Fruit fly (Drosophila melanogaster): ENCODE measurements around the gene IP3K2.
A peak's percentile ranks its signal among the peaks of the same experiment; 100 is the strongest.

IP3K2 gene

DNA sequence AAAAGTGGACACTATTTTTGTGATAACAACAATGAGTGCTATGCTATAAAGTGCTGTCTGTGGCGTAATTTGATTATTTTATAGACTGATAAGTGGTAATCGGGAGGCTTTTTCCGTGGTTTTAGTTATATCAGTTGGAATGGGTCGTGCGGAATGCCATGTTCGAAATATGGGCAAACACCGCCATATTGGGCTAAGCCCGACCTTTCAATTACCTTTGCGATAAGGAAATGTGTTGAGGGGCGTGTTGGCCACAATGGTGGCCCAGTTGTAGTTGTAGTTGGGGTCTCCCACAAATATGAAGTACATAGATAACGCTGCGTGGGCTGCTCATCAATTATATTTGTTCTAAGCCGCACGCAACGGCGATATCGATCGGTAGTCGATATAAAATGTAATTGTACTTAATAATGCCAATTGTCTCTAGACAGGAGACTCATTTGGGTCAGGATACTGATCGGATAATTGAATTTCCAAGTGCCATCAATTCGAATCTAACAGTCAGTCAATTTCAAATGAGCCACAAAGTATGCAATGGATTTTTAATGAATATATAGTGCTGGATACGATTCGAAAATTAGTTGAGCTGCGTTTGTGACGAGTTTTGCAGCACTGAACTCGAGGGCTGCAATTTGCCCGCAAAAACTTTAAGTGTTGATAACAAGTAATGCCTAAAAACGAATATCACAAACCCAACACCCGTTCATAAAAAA is 31.2 kb downstream of the IP3K2 start (continued):
- TF ChIP-seq CG31224 (GFP tag; IDR thresholded peaks at IDR 0.05) = no peak
- no peak for TF ChIP-seq ham (GFP tag; IDR thresholded peaks at IDR 0.05)
- TF ChIP-seq CG16813 (GFP tag; IDR thresholded peaks at IDR 0.05; ENCODE audit: partially characterized antibody) = no peak; the same call in 2 of the 3 replicates
- TF ChIP-seq Camta (GFP tag; optimal IDR thresholded peaks at IDR 0.05) = peak; percentile 32
- TF ChIP-seq lbe (GFP tag; optimal IDR thresholded peaks at IDR 0.05) = peak; percentile 53
- peak; percentile 10 for TF ChIP-seq Hsf (GFP tag; optimal IDR thresholded peaks at IDR 0.05)
- no peak for TF ChIP-seq CG1024 (GFP tag; IDR thresholded peaks at IDR 0.05)
- TF ChIP-seq Dfd (GFP tag; optimal IDR thresholded peaks at IDR 0.05) = no peak
- no peak for TF ChIP-seq Dip2 (GFP tag; IDR thresholded peaks at IDR 0.05)
- peak; percentile 47 for TF ChIP-seq CG14710 (tag; optimal IDR thresholded peaks at IDR 0.05)
- no peak for TF ChIP-seq btn (GFP tag; optimal IDR thresholded peaks at IDR 0.05)
- no peak for TF ChIP-seq CG7963 (GFP tag; IDR thresholded peaks at IDR 0.05; ENCODE audit: partially characterized antibody)
- TF ChIP-seq CG4854 (GFP tag; optimal IDR thresholded peaks at IDR 0.05) = no peak
- peak; percentile 81 for TF ChIP-seq pzg (GFP tag; optimal IDR thresholded peaks at IDR 0.05)
- peak; percentile 42 for TF ChIP-seq CG10543 (GFP tag; optimal IDR thresholded peaks at IDR 0.05)
- TF ChIP-seq BEAF-32 (GFP tag; optimal IDR thresholded peaks at IDR 0.05) = peak; percentile 29
- peak; percentile 72 for TF ChIP-seq Ets97D (GFP tag; optimal IDR thresholded peaks at IDR 0.05)
- TF ChIP-seq CG7928 (GFP tag; optimal IDR thresholded peaks at IDR 0.05) = peak; percentile 92
- TF ChIP-seq lab (GFP tag; optimal IDR thresholded peaks at IDR 0.05) = peak; percentile 95
- TF ChIP-seq CG10267 (tag; optimal IDR thresholded peaks at IDR 0.05) = peak; percentile 95
- TF ChIP-seq sens-2 (GFP tag; IDR thresholded peaks at IDR 0.05) = 0 out of 2 replicates have a peak, but pooled peaks have one; percentile 28
- no peak for TF ChIP-seq rib (GFP tag; IDR thresholded peaks at IDR 0.05)
- no peak for TF ChIP-seq inv (GFP tag; IDR thresholded peaks at IDR 0.05; ENCODE audit: partially characterized antibody)
- TF ChIP-seq sisA (GFP tag; IDR thresholded peaks at IDR 0.05) = no peak
- TF ChIP-seq Poxn (GFP tag; IDR thresholded peaks at IDR 0.05) = no peak
- no peak for TF ChIP-seq CG2129 (GFP tag; IDR thresholded peaks at IDR 0.05; ENCODE audit: partially characterized antibody)
- no peak for TF ChIP-seq CG3065 (GFP tag; optimal IDR thresholded peaks at IDR 0.05)
- no peak for TF ChIP-seq Elba2 (GFP tag; optimal IDR thresholded peaks at IDR 0.05)
- no peak for TF ChIP-seq CG16779 (GFP tag; IDR thresholded peaks at IDR 0.05)
- TF ChIP-seq Mes4 (GFP tag; optimal IDR thresholded peaks at IDR 0.05) = peak; percentile 5
- TF ChIP-seq CTCF (GFP tag; optimal IDR thresholded peaks at IDR 0.05) = peak; percentile 29
- no peak for TF ChIP-seq unpg (GFP tag; optimal IDR thresholded peaks at IDR 0.05)
- no peak for TF ChIP-seq pnt (GFP tag; optimal IDR thresholded peaks at IDR 0.05)
- TF ChIP-seq gsb (GFP tag; IDR thresholded peaks at IDR 0.05) = no peak
- peak; percentile 59; the same call in 1 of the 3 replicates for TF ChIP-seq ken (GFP tag; IDR thresholded peaks at IDR 0.05)
- no peak for TF ChIP-seq CG2712 (tag; optimal IDR thresholded peaks at IDR 0.05)
- TF ChIP-seq CG15011 (GFP tag; optimal IDR thresholded peaks at IDR 0.05) = no peak
- no peak for TF ChIP-seq CG31441 (GFP tag; IDR thresholded peaks at IDR 0.05)
- no peak for TF ChIP-seq ro (GFP tag; IDR thresholded peaks at IDR 0.05)
- TF ChIP-seq CG18011 (GFP tag; optimal IDR thresholded peaks at IDR 0.05) = peak; percentile 23
- no peak for TF ChIP-seq CG2199 (GFP tag; IDR thresholded peaks at IDR 0.05)
- TF ChIP-seq CG12299 (tag; optimal IDR thresholded peaks at IDR 0.05) = no peak
- peak; percentile 57 for TF ChIP-seq CG33213 (GFP tag; optimal IDR thresholded peaks at IDR 0.05)
- TF ChIP-seq CG17912 (GFP tag; optimal IDR thresholded peaks at IDR 0.05) = no peak
- TF ChIP-seq CG11456 (GFP tag; IDR thresholded peaks at IDR 0.05) = no peak; the same call in 2 of the 3 replicates
- TF ChIP-seq CG9609 (GFP tag; optimal IDR thresholded peaks at IDR 0.05) = peak; percentile 6
- peak; percentile 18 for TF ChIP-seq CG31365 (tag; optimal IDR thresholded peaks at IDR 0.05)
- TF ChIP-seq her (GFP tag; optimal IDR thresholded peaks at IDR 0.05) = peak; percentile 15
- no peak for TF ChIP-seq pfk (GFP tag; optimal IDR thresholded peaks at IDR 0.05)
- TF ChIP-seq Ada2b (GFP tag; IDR thresholded peaks at IDR 0.05) = no peak
- TF ChIP-seq Dll (GFP tag; IDR thresholded peaks at IDR 0.05; ENCODE audit: partially characterized antibody) = no peak

Data from whole organism, embryonic.